Worm (Caenorhabditis elegans): Measurements from ENCODE around the gene lsy-27.
A peak's percentile ranks its signal among the peaks of the same experiment; 100 is the strongest.

The lsy-27 gene

DNA sequence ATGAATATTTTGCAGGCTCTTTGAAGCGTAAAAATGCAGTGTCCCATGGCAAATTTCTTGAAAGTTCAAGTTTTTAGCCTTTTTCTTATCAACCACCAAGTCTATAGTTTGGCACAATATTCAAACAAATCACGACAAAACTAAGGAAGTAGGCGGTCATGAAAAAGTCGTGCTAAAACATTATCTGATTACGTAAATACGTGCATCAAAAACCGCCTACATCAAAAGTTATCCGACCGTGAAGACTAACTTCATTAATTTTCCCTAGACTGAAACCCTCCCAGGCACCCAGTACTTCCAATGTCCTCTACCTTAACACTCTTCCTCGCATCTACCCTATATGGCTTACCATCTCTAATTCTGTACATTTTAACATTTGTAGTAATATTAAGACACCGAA, 21.5 kb downstream of the lsy-27 start, which contains the start of gene srg-44:
srg-44 (plus strand) TSS at position 301 of the 400 bp plus-strand sequence.
- TF ChIP-seq ztf-23 (GFP tag; IDR thresholded peaks at IDR 0.05) = no peak
- no peak for TF ChIP-seq T22C8.4 (GFP tag; IDR thresholded peaks at IDR 0.05)
- TF ChIP-seq klf-2 (GFP tag; conservative IDR thresholded peaks at IDR 0.05) = no peak
- no peak for TF ChIP-seq cog-1 (tag; optimal IDR thresholded peaks at IDR 0.05)
- no peak for TF ChIP-seq ref-1 (GFP tag; conservative IDR thresholded peaks at IDR 0.05)
- TF ChIP-seq tab-1 (GFP tag; IDR thresholded peaks at IDR 0.05) = no peak

DNA sequence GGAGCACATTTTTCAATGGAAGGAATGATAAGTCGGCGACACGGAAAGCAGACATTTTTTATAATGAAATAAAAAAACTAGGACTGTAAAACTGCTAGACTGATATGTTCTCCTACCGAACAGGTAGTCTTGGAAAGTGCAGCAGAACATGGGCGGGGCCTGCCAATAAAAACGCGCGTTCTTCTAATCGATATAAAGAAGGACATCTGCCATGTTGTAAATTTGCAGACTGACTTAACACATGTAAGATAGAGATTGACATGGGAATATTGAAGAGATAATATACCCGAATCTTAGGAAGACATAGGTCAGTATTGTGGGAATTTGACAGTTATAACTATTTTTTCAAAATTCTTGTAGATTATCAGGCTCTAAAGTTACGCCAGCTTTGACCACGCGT, 22.1 kb downstream of the lsy-27 start, which contains the start of gene sdz-16:
sdz-16 (minus strand) TSS at position 101 of the 400 bp plus-strand sequence.
- TF ChIP-seq T22C8.4 (GFP tag; IDR thresholded peaks at IDR 0.05) (no peak), flt-1 (GFP tag; IDR thresholded peaks at IDR 0.05) (no peak), ztf-29 (GFP tag; IDR thresholded peaks at IDR 0.05) (no peak), ztf-23 (GFP tag; IDR thresholded peaks at IDR 0.05) (no peak), med-1 (GFP tag; optimal IDR thresholded peaks at IDR 0.05; ENCODE audit: insufficient read depth) (no peak), ref-1 (GFP tag; conservative IDR thresholded peaks at IDR 0.05) (no peak), klf-2 (GFP tag; conservative IDR thresholded peaks at IDR 0.05) (no peak), cog-1 (tag; optimal IDR thresholded peaks at IDR 0.05) (no peak), tab-1 (GFP tag; IDR thresholded peaks at IDR 0.05) (no peak)

DNA sequence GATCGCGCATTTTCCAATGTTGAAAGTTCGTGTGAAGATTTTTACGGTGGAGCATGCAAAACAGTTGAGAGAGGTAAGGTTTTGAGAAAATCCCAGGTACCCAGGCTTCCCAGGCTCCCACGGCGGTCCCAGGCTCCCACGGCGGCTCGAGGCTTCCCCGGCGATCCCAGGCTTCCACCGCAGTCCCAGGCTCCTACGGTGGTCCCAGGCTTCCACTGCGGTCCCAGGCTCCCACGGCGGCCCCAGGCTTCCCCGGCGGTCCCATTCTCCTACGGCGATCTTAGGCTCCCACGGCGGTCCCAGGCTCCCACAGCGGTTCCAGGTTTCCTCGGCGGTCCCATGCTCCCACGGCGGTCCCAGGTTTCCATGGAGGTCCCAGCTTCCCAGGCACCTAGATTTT, 26.1 kb downstream of the lsy-27 start:
- TF ChIP-seq ztf-29 (GFP tag; IDR thresholded peaks at IDR 0.05) (no peak), T22C8.4 (GFP tag; IDR thresholded peaks at IDR 0.05) (no peak), tab-1 (GFP tag; IDR thresholded peaks at IDR 0.05) (no peak), klf-2 (GFP tag; conservative IDR thresholded peaks at IDR 0.05) (no peak), med-1 (GFP tag; optimal IDR thresholded peaks at IDR 0.05; ENCODE audit: insufficient read depth) (no peak)

DNA sequence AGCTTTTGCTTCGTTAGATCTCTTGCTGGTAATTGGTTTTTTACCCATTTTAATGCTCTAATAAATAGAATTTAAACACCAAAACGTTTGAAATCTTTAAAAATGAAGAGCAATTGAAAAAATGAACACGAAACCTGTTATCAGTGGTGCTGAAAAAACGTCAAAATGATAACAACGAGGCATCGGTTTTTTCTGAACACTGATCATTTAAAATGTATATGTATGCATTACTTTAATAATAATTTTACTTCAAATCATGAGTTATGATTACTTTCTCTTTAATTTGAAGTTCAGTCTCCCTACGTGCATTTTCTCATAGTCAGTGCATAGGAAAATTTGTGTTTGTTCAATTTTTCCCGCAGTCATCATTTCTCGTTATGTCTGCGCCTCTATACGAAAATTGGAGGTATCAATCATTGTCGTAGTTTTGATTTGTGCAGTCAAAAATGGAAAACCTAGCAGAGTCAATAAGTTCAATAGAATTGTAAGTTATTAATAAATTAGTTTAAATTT, 27.5 kb downstream of the lsy-27 start, which contains the start of gene F31E9.3:
F31E9.3 (plus strand) TSS at position 194 of the 513 bp plus-strand sequence.
- TF ChIP-seq tab-1 (GFP tag; IDR thresholded peaks at IDR 0.05) (no peak), cog-1 (tag; optimal IDR thresholded peaks at IDR 0.05) (no peak), ref-1 (GFP tag; conservative IDR thresholded peaks at IDR 0.05) (no peak), med-1 (GFP tag; optimal IDR thresholded peaks at IDR 0.05; ENCODE audit: insufficient read depth) (no peak), T22C8.4 (GFP tag; IDR thresholded peaks at IDR 0.05) (no peak), flt-1 (GFP tag; IDR thresholded peaks at IDR 0.05) (no peak)

DNA sequence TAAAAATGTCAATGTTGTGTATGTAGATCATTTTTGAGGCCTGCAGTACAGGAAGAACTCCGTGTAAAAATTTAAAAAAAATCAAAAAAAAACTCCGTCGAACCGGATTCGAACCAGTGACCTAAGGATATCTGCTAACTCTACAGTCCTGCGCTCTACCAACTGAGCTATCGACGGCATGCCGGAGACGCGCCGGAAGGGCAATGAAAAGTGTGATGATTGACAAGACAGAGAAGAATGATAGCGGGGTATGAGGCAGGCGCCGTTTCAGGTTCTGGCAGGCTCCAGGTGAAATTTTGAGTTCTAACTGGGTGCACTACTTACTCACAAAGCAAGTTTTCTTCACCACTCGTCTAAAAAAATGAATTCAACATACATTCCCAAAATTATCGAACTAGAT, 32.2 kb downstream of the lsy-27 start, which contains the start of gene srz-58:
srz-58 (plus strand) TSS at position 362 of the 400 bp plus-strand sequence.
- 0 out of 2 replicates have a peak, but pooled peaks have one; percentile 15 for TF ChIP-seq klf-2 (GFP tag; conservative IDR thresholded peaks at IDR 0.05)
- 0 out of 2 replicates have a peak, but pooled peaks have one; percentile 9 for TF ChIP-seq tab-1 (GFP tag; IDR thresholded peaks at IDR 0.05)
- no peak for TF ChIP-seq T22C8.4 (GFP tag; IDR thresholded peaks at IDR 0.05)
- TF ChIP-seq flt-1 (GFP tag; IDR thresholded peaks at IDR 0.05) = 0 out of 2 replicates have a peak, but pooled peaks have one; percentile 39
- TF ChIP-seq med-1 (GFP tag; optimal IDR thresholded peaks at IDR 0.05; ENCODE audit: insufficient read depth) = no peak

DNA sequence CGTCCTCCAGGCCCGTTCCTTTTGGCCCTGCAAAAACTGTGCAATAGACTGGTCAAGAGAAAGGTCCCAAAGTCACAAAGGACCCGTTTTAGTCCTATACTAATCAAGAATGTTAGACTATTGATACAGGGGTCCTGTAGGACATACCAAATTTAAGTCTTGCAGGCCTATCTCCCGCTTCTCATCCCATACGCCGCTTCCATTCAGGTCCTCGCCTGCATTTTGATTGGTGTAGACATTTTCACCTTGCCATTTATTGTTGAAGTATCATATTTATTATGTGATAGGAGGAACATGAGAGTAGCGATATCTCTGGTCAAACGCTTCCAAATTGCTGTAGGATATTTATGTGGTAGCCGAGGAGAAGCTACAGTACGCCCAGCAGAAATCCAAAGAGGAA, 32.7 kb downstream of the lsy-27 start:
- no peak for TF ChIP-seq tab-1 (GFP tag; IDR thresholded peaks at IDR 0.05)
- no peak for TF ChIP-seq ref-1 (GFP tag; conservative IDR thresholded peaks at IDR 0.05)
- no peak for TF ChIP-seq cog-1 (tag; optimal IDR thresholded peaks at IDR 0.05)
- TF ChIP-seq med-1 (GFP tag; optimal IDR thresholded peaks at IDR 0.05; ENCODE audit: insufficient read depth) = no peak
- no peak for TF ChIP-seq flt-1 (GFP tag; IDR thresholded peaks at IDR 0.05)
- no peak for TF ChIP-seq klf-2 (GFP tag; conservative IDR thresholded peaks at IDR 0.05)
- no peak for TF ChIP-seq ztf-23 (GFP tag; IDR thresholded peaks at IDR 0.05)
- TF ChIP-seq T22C8.4 (GFP tag; IDR thresholded peaks at IDR 0.05) = no peak
- TF ChIP-seq ztf-29 (GFP tag; IDR thresholded peaks at IDR 0.05) = no peak

DNA sequence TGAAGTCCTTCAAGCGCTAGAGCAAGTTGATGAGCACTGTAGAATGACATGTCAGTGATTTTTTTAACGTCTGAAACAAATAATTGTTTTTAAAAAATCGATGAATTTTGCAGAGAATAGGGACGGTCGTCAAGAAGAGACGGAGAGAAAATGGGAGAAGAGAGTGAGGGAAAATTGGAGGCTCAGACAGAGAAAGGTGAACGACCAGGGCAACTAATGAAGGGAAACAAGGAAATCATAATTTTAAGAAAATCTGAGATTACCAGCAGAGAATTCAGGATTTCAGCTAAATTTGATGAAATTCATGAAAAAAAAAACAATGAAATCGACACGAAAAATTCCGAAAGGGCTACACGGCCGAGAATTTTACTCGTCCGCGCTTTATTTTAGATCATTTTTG, 34.9 kb downstream of the lsy-27 start, which contains the start of gene F31E9.6:
F31E9.6 (minus strand) TSS at position 91 of the 400 bp plus-strand sequence.
- TF ChIP-seq tab-1 (GFP tag; IDR thresholded peaks at IDR 0.05) (no peak), med-1 (GFP tag; optimal IDR thresholded peaks at IDR 0.05; ENCODE audit: insufficient read depth) (no peak), flt-1 (GFP tag; IDR thresholded peaks at IDR 0.05) (no peak), ztf-23 (GFP tag; IDR thresholded peaks at IDR 0.05) (no peak), ztf-29 (GFP tag; IDR thresholded peaks at IDR 0.05) (no peak), ref-1 (GFP tag; conservative IDR thresholded peaks at IDR 0.05) (no peak), T22C8.4 (GFP tag; IDR thresholded peaks at IDR 0.05) (no peak), cog-1 (tag; optimal IDR thresholded peaks at IDR 0.05) (no peak), klf-2 (GFP tag; conservative IDR thresholded peaks at IDR 0.05) (no peak)

DNA sequence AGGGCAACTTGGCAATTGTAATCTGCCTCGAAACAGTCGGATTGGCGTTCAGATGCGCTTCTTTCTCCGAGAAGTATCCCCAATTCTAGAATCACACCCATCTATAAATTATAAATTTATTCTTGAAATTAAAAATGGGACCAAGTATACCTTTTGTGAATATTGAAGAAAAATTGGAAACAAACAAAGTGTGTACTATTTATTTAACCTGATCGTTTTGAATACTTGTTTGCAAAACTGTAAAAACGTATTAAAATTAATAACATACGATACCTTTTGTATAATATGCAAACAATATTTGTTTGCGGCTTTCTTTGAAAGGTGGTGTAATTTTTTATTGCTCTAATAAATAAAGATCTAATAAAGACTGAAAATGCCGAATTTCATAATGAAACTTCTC, 37.6 kb downstream of the lsy-27 start, which contains the start of gene Y61B8B.3:
Y61B8B.3 (minus strand) TSS at position 101 of the 400 bp plus-strand sequence.
- no peak for TF ChIP-seq ztf-29 (GFP tag; IDR thresholded peaks at IDR 0.05)
- TF ChIP-seq T22C8.4 (GFP tag; IDR thresholded peaks at IDR 0.05) = no peak

DNA sequence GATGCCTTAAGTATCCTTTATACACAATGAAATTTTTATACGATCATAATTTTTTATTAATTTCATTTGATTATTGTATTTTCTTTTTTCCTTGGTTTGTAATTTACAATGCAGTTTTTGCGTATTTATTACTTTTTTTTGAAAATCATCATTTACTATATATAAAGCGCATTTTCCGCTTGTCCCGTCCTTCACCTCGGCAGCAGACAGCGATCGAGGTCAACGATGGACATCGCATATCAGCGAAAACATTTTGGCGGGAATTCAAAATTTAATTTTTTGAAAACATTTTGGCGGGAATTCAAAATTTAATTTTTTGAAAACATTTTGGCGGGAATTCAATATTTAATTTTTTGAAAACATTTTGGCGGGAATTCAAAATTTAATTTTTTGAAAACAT, 42.1 kb downstream of the lsy-27 start:
- no peak for TF ChIP-seq med-1 (GFP tag; optimal IDR thresholded peaks at IDR 0.05; ENCODE audit: insufficient read depth)
- TF ChIP-seq klf-2 (GFP tag; conservative IDR thresholded peaks at IDR 0.05) = no peak
- no peak for TF ChIP-seq ztf-29 (GFP tag; IDR thresholded peaks at IDR 0.05)
- no peak for TF ChIP-seq flt-1 (GFP tag; IDR thresholded peaks at IDR 0.05)
- TF ChIP-seq ref-1 (GFP tag; conservative IDR thresholded peaks at IDR 0.05) = no peak
- no peak for TF ChIP-seq cog-1 (tag; optimal IDR thresholded peaks at IDR 0.05)
- no peak for TF ChIP-seq T22C8.4 (GFP tag; IDR thresholded peaks at IDR 0.05)
- no peak for TF ChIP-seq tab-1 (GFP tag; IDR thresholded peaks at IDR 0.05)
- TF ChIP-seq ztf-23 (GFP tag; IDR thresholded peaks at IDR 0.05) = no peak

DNA sequence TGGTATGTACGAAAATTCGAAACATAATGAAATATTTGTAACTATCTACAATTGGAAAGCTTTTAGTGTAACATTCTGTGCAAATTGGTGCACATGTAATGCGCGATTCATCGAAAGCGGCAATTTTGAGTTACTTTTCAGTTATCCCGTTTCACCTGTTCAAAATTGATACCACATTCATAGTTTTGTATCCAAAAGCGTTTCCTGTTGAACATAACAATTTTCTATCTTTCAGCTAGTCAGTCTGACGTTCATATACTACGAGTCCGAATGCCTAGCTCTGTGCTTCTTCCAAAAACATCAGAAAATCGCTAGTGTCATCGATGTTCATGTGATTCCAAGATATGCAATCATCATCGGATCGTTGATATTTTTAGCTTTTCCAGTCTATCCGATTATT, 46.6 kb downstream of the lsy-27 start:
- TF ChIP-seq klf-2 (GFP tag; conservative IDR thresholded peaks at IDR 0.05) (no peak), ref-1 (GFP tag; conservative IDR thresholded peaks at IDR 0.05) (no peak)
